Worm (Caenorhabditis elegans): Measurements from ENCODE around the gene sri-77.

DNA sequence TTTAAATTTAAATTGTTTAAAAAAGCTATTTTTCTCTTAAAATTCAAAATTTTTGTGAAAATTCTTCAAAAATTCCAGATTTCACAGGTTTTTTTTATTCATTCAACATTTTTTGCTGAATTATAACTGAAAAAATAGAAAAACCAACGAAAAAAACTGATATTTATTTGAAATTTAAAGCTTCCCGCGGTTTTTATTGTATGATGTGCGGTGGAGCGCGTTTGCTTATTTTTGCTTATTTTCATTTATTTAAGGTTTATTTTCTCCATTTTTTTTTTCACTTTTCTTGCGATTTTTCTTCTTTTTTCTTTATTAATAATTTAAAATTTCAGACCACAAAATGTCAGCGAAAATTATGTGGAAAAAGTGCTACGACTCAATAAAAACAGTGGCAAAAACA is 32.8 kb upstream of the sri-77 start, which contains the start of gene F22E5.9:
- TF ChIP-seq W03F9.2 (tag; optimal IDR thresholded peaks at IDR 0.05): no peak
- no peak for TF ChIP-seq him-1 (tag; optimal IDR thresholded peaks at IDR 0.05)

Data from whole organism, L4/young adult.